Worm (Caenorhabditis elegans) whole organism, L4/young adult: ENCODE data around the gene K10C2.7.

Experiments used
- dao-5 ChIP-seq: sonication (generic microtip); optimal IDR thresholded peaks from 2 replicates; lab custom pipeline; 2016; ENCODE audit warnings: missing genotype, missing genetic modification characterization, moderate library complexity, missing compliant biosample characterization
- him-1 ChIP-seq: sonication (generic microtip); optimal IDR thresholded peaks from 2 replicates; lab custom pipeline; 2016; ENCODE audit warnings: missing genotype, missing genetic modification reagents, missing genetic modification characterization, missing compliant biosample characterization

ce11 chrX:6408286-6408685 is 35.0 kb downstream of the K10C2.7 start:
- TF ChIP-seq him-1 (tag; lab: Kevin White, UChicago): no peak
- no peak for TF ChIP-seq dao-5 (tag; lab: Kevin White, UChicago)
